Worm (Caenorhabditis elegans) whole organism, young adult: ENCODE data around the gene snrp-200.

Experiments used
- B0019.2 ChIP-seq: fragments of 200-800 bp; sonication (Bioruptor generic); conservative IDR thresholded peaks from 2 replicates; pipeline ENCODE4 v1.3.6; 2022; ENCODE audit warnings: missing genetic modification reagents, missing genetic modification characterization, missing compliant biosample characterization
- C06A6.2 ChIP-seq: fragments of 200-800 bp; sonication (Bioruptor generic); conservative IDR thresholded peaks from 2 replicates; pipeline ENCODE4 v1.3.6; 2022; ENCODE audit warnings: missing genetic modification characterization, missing compliant biosample characterization
- D2030.7 ChIP-seq: fragments of 200-800 bp; sonication (Bioruptor generic); IDR thresholded peaks from 2 replicates; pipeline ENCODE4 v1.3.6; 2022; ENCODE audit warnings: missing genetic modification reagents, missing genetic modification characterization, missing compliant biosample characterization
- F10E7.11 ChIP-seq: sonication (generic microtip); optimal IDR thresholded peaks from 2 replicates; lab custom pipeline; 2017; ENCODE audit warnings: mild to moderate bottlenecking, missing genetic modification characterization, moderate library complexity, missing compliant biosample characterization
- F22D6.2 ChIP-seq: sonication (generic microtip); optimal IDR thresholded peaks from 2 replicates; lab custom pipeline; 2016; ENCODE audit warnings: mild to moderate bottlenecking, missing genetic modification characterization, missing compliant biosample characterization
- F23B12.7 ChIP-seq: sonication (generic microtip); optimal IDR thresholded peaks from 2 replicates; lab custom pipeline; 2017; ENCODE audit warnings: missing genetic modification characterization, mild to moderate bottlenecking, missing compliant biosample characterization, antibody characterized with exemption, moderate library complexity; ENCODE audit not compliant: insufficient read depth
- F33H1.4 ChIP-seq: fragments of 200-800 bp; sonication (Bioruptor generic); IDR thresholded peaks from 2 replicates; pipeline ENCODE4 v1.3.6; 2022; ENCODE audit warnings: missing genetic modification reagents, missing genetic modification characterization, missing compliant biosample characterization
- F37B4.10 ChIP-seq: fragments of 200-800 bp; sonication (Bioruptor generic); IDR thresholded peaks from 2 replicates; pipeline ENCODE4 v1.3.6; 2022; ENCODE audit warnings: missing genetic modification characterization, missing compliant biosample characterization
- F55B11.4 ChIP-seq: sonication (generic microtip); optimal IDR thresholded peaks from 2 replicates; lab custom pipeline; 2016; ENCODE audit warnings: missing compliant biosample characterization, missing genetic modification characterization, borderline replicate concordance; ENCODE audit not compliant: insufficient read depth
- F57C9.4 ChIP-seq: sonication (generic microtip); optimal IDR thresholded peaks from 2 replicates; lab custom pipeline; 2017; ENCODE audit warnings: mild to moderate bottlenecking, missing genetic modification characterization, missing compliant biosample characterization
- T26A5.8 ChIP-seq: sonication (generic microtip); optimal IDR thresholded peaks from 2 replicates; lab custom pipeline; 2016; ENCODE audit warnings: missing genetic modification characterization, missing compliant biosample characterization
- Y56A3A.18 ChIP-seq: fragments of 200-800 bp; sonication (Bioruptor generic); IDR thresholded peaks from 2 replicates; pipeline ENCODE4 v1.3.6; 2022; ENCODE audit warnings: missing genetic modification reagents, missing genetic modification characterization, missing compliant biosample characterization
- Y79H2A.3 ChIP-seq: fragments of 200-800 bp; sonication (Bioruptor generic); conservative IDR thresholded peaks from 2 replicates; pipeline ENCODE4 v1.3.6; 2022; ENCODE audit warnings: missing genetic modification reagents, missing genetic modification characterization, missing compliant biosample characterization
- Y95B8A.8 ChIP-seq: fragments of 200-800 bp; sonication (Bioruptor generic); IDR thresholded peaks from 2 replicates; pipeline ENCODE4 v1.3.6; 2022; ENCODE audit warnings: missing genetic modification reagents, missing genetic modification characterization, missing compliant biosample characterization
- ama-1 ChIP-seq, 3 experiments: fragments of 150-350 bp in 1 of 3; sonication (generic microtip) in 2 of 3; optimal IDR thresholded peaks; 2 replicates each; lab custom pipeline; 2014 to 2018; ENCODE audit warnings: missing biosample characterization in 2 of 3, missing genetic modification characterization in 2 of 3, missing genetic modification reagents in 2 of 3
- atf-7 ChIP-seq: sonication (generic microtip); optimal IDR thresholded peaks from 2 replicates; lab custom pipeline; 2017; ENCODE audit warnings: mild to moderate bottlenecking, missing genetic modification characterization, missing compliant biosample characterization
- attf-5 ChIP-seq: fragments of 200-800 bp; sonication (Bioruptor generic); optimal IDR thresholded peaks from 2 replicates; lab custom pipeline; 2018; ENCODE audit warnings: mild to moderate bottlenecking, missing genetic modification characterization, missing compliant biosample characterization
- ccch-3 ChIP-seq: fragments of 200-800 bp; sonication (Bioruptor generic); optimal IDR thresholded peaks from 2 replicates; lab custom pipeline; 2018; ENCODE audit warnings: mild to moderate bottlenecking, missing genetic modification characterization, missing compliant biosample characterization
- cebp-2 ChIP-seq: fragments of 200-800 bp; sonication (Bioruptor generic); IDR thresholded peaks from 2 replicates; pipeline ENCODE4 v1.3.6; 2022; ENCODE audit warnings: missing genetic modification characterization, missing compliant biosample characterization
- ceh-100 ChIP-seq: fragments of 200-800 bp; sonication (Bioruptor generic); IDR thresholded peaks from 2 replicates; pipeline ENCODE4 v1.3.6; 2022; ENCODE audit warnings: missing genetic modification reagents, missing genetic modification characterization, missing compliant biosample characterization
- ceh-27 ChIP-seq: fragments of 200-800 bp; sonication (Bioruptor generic); optimal IDR thresholded peaks from 2 replicates; lab custom pipeline; 2018; ENCODE audit warnings: mild to moderate bottlenecking, missing genetic modification characterization, moderate library complexity, missing compliant biosample characterization
- ceh-40 ChIP-seq: fragments of 200-800 bp; sonication (Bioruptor generic); IDR thresholded peaks from 2 replicates; pipeline ENCODE4 v1.3.6; 2022; ENCODE audit warnings: missing genetic modification characterization, missing compliant biosample characterization
- ceh-58 ChIP-seq: fragments of 200-800 bp; sonication (Bioruptor generic); IDR thresholded peaks from 2 replicates; pipeline ENCODE4 v1.3.6; 2022; ENCODE audit warnings: missing genetic modification characterization, missing compliant biosample characterization
- ceh-79 ChIP-seq: sonication (generic microtip); optimal IDR thresholded peaks from 2 replicates; lab custom pipeline; 2017; ENCODE audit warnings: mild to moderate bottlenecking, missing genetic modification characterization, missing compliant biosample characterization
- ceh-91 ChIP-seq: fragments of 200-800 bp; sonication (Bioruptor generic); IDR thresholded peaks from 2 replicates; pipeline ENCODE4 v1.3.6; 2022; ENCODE audit warnings: missing genetic modification reagents, missing genetic modification characterization, missing compliant biosample characterization
- dpff-1 ChIP-seq: sonication (generic microtip); optimal IDR thresholded peaks from 2 replicates; lab custom pipeline; 2017; ENCODE audit warnings: mild to moderate bottlenecking, missing genetic modification characterization, missing compliant biosample characterization
- dpl-1 ChIP-seq: fragments of 150-350 bp; optimal IDR thresholded peaks from 2 replicates; lab custom pipeline; 2014; ENCODE audit warnings: missing biosample characterization, missing genetic modification reagents, missing genetic modification characterization
- ekl-4 ChIP-seq: fragments of 200-800 bp; sonication (Bioruptor generic); IDR thresholded peaks from 2 replicates; pipeline ENCODE4 v1.3.6; 2022; ENCODE audit warnings: missing genetic modification reagents, missing genetic modification characterization, missing compliant biosample characterization
- hmg-1.2 ChIP-seq: fragments of 200-800 bp; sonication (Bioruptor generic); IDR thresholded peaks from 2 replicates; pipeline ENCODE4 v1.3.6; 2022; ENCODE audit warnings: missing genetic modification reagents, missing genetic modification characterization, missing compliant biosample characterization
- hrde-1 ChIP-seq: sonication (generic microtip); optimal IDR thresholded peaks from 2 replicates; lab custom pipeline; 2016; ENCODE audit warnings: missing genetic modification characterization, mild to moderate bottlenecking, missing compliant biosample characterization, moderate library complexity, missing genotype, missing genetic modification reagents, borderline replicate concordance
- lag-1 ChIP-seq: fragments of 200-800 bp; sonication (Bioruptor generic); IDR thresholded peaks from 2 replicates; pipeline ENCODE4 v1.3.6; 2022; ENCODE audit warnings: missing genetic modification reagents, missing genetic modification characterization, missing compliant biosample characterization
- let-526 ChIP-seq: fragments of 200-800 bp; sonication (Bioruptor generic); IDR thresholded peaks from 2 replicates; pipeline ENCODE4 v1.3.6; 2022; ENCODE audit warnings: missing genetic modification reagents, missing genetic modification characterization, missing compliant biosample characterization
- let-607 ChIP-seq, 2 experiments: fragments of 200-800 bp in 1 of 2; sonication (Bioruptor generic) in 1 of 2; sonication (generic microtip) in 1 of 2; optimal IDR thresholded peaks; 2 replicates each; lab custom pipeline; 2016 to 2018; ENCODE audit warnings: mild to moderate bottlenecking in 2 of 2, missing compliant biosample characterization in 2 of 2, missing genetic modification characterization in 2 of 2, moderate library complexity in 2 of 2, missing genotype in 1 of 2
- lin-26 ChIP-seq: fragments of 200-800 bp; sonication (Bioruptor generic); IDR thresholded peaks from 2 replicates; pipeline ENCODE4 v1.3.6; 2022; ENCODE audit warnings: missing genetic modification reagents, missing genetic modification characterization, missing compliant biosample characterization
- madf-3 ChIP-seq: fragments of 200-800 bp; sonication (Bioruptor generic); IDR thresholded peaks from 2 replicates; pipeline ENCODE4 v1.3.6; 2022; ENCODE audit warnings: missing genetic modification reagents, missing genetic modification characterization, missing compliant biosample characterization
- nfya-1 ChIP-seq: sonication (generic microtip); optimal IDR thresholded peaks from 2 replicates; lab custom pipeline; 2017; ENCODE audit warnings: antibody characterized with exemption, missing compliant biosample characterization, missing genetic modification characterization, borderline replicate concordance; ENCODE audit not compliant: insufficient read depth
- nfyb-1 ChIP-seq: fragments of 200-800 bp; sonication (Bioruptor generic); IDR thresholded peaks from 2 replicates; pipeline ENCODE4 v1.3.6; 2022; ENCODE audit warnings: missing genetic modification reagents, missing genetic modification characterization, missing compliant biosample characterization
- nhr-27 ChIP-seq: fragments of 200-800 bp; sonication (Bioruptor generic); optimal IDR thresholded peaks from 2 replicates; lab custom pipeline; 2018; ENCODE audit warnings: mild to moderate bottlenecking, missing genetic modification characterization, moderate library complexity, missing compliant biosample characterization
- pbrm-1 ChIP-seq: fragments of 200-800 bp; sonication (Bioruptor generic); IDR thresholded peaks from 2 replicates; pipeline ENCODE4 v1.3.6; 2022; ENCODE audit warnings: missing genetic modification reagents, missing genetic modification characterization, missing compliant biosample characterization
- pha-4 ChIP-seq: fragments of 150-350 bp; sonication (generic microtip); optimal IDR thresholded peaks from 2 replicates; lab custom pipeline; 2014; ENCODE audit warnings: missing biosample characterization, missing genetic modification reagents, missing genetic modification characterization
- rcor-1 ChIP-seq: fragments of 200-800 bp; sonication (Bioruptor generic); IDR thresholded peaks from 2 replicates; pipeline ENCODE4 v1.3.6; 2022; ENCODE audit warnings: missing genetic modification reagents, missing genetic modification characterization, missing compliant biosample characterization
- rec-8 ChIP-seq, 2 experiments: sonication (generic microtip); optimal IDR thresholded peaks; 2 replicates each; lab custom pipeline; 2016; ENCODE audit warnings: mild to moderate bottlenecking in 2 of 2, missing genetic modification characterization in 2 of 2, missing genetic modification reagents in 2 of 2, missing genotype in 2 of 2, missing biosample characterization in 1 of 2, missing compliant biosample characterization in 1 of 2, moderate library complexity in 1 of 2
- sea-2 ChIP-seq: fragments of 200-800 bp; sonication (Bioruptor generic); IDR thresholded peaks from 2 replicates; pipeline ENCODE4 v1.3.6; 2022; ENCODE audit warnings: missing genetic modification characterization, missing compliant biosample characterization
- snpc-1.1 ChIP-seq: sonication (generic microtip); optimal IDR thresholded peaks from 2 replicates; lab custom pipeline; 2017; ENCODE audit warnings: missing genetic modification characterization, mild to moderate bottlenecking, missing compliant biosample characterization, antibody characterized with exemption, moderate library complexity, missing genotype, missing genetic modification reagents; ENCODE audit not compliant: insufficient read depth
- snpc-1.3 ChIP-seq: sonication (generic microtip); optimal IDR thresholded peaks from 2 replicates; lab custom pipeline; 2017; ENCODE audit warnings: missing genetic modification characterization, mild to moderate bottlenecking, missing compliant biosample characterization, antibody characterized with exemption, moderate library complexity, missing genotype, missing genetic modification reagents; ENCODE audit not compliant: insufficient read depth
- sptf-2 ChIP-seq: fragments of 200-800 bp; sonication (Bioruptor generic); optimal IDR thresholded peaks from 2 replicates; lab custom pipeline; 2018; ENCODE audit warnings: mild to moderate bottlenecking, missing genetic modification characterization, missing compliant biosample characterization
- ztf-18 ChIP-seq: sonication (generic microtip); optimal IDR thresholded peaks from 2 replicates; lab custom pipeline; 2016; ENCODE audit warnings: missing genotype, mild to moderate bottlenecking, missing genetic modification characterization, missing compliant biosample characterization
- ztf-28 ChIP-seq: fragments of 200-800 bp; sonication (Bioruptor generic); IDR thresholded peaks from 2 replicates; pipeline ENCODE4 v1.3.6; 2022; ENCODE audit warnings: missing genetic modification reagents, missing genetic modification characterization, missing compliant biosample characterization

The snrp-200 gene

DNA sequence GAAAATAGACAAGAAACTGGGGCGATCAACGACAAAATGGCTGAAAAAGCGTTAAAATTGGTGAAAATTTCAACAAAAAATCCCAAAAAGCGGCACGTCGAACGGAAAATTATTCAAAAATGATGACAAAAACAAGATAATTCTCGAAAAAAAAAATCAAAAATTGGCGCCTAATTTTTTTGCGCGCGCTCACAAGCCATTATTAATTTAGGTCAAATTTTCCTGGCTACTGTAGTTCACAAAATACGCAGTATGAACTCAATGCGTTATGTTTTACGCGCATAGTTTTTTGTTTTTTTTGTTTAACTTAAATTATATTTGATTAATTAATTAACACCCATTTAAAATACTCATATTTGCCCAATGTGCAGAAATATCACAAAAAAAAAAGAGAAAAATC lies 2.6 kb upstream of the snrp-200 start (continued):
- TF ChIP-seq Y79H2A.3 (GFP tag; lab: Robert Waterston, UW) (peak; percentile 78; the same call in 1 of the 2 replicates), snpc-1.3 (peak; percentile 75), ceh-79 (tag; lab: Kevin White, UChicago) (no peak), ceh-100 (peak; percentile 57; the same call in 1 of the 2 replicates), T26A5.8 (tag; lab: Kevin White, UChicago) (no peak), atf-7 (tag; lab: Kevin White, UChicago) (no peak), F57C9.4 (tag; lab: Kevin White, UChicago) (no peak), let-607 (tag; optimal IDR thresholded peaks at IDR 0.05; lab: Kevin White, UChicago) (no peak), sea-2 (GFP tag; lab: Robert Waterston, UW) (no peak), D2030.7 (GFP tag; lab: Robert Waterston, UW) (peak; percentile 95), ccch-3 (GFP tag; lab: Kevin White, UChicago) (no peak), lin-26 (GFP tag; lab: Robert Waterston, UW) (no peak), nfyb-1 (GFP tag; lab: Robert Waterston, UW) (no peak), ceh-58 (GFP tag; lab: Robert Waterston, UW) (no peak), Y95B8A.8 (GFP tag; lab: Robert Waterston, UW) (peak; percentile 91), dpl-1 (peak; percentile 93), F33H1.4 (GFP tag; lab: Robert Waterston, UW) (peak; percentile 85), ekl-4 (peak; percentile 61), lag-1 (no peak), let-526 (no peak), C06A6.2 (no peak), ceh-91 (GFP tag; lab: Robert Waterston, UW) (peak; percentile 96), ceh-27 (GFP tag; lab: Kevin White, UChicago) (no peak), pha-4 (no peak), dpff-1 (tag; lab: Kevin White, UChicago) (no peak), hrde-1 (tag; lab: Kevin White, UChicago) (peak; percentile 37), F10E7.11 (tag; lab: Kevin White, UChicago) (no peak), snpc-1.1 (tag; lab: Kevin White, UChicago) (peak; percentile 74), B0019.2 (GFP tag; lab: Robert Waterston, UW) (peak; percentile 85), F22D6.2 (tag; lab: Kevin White, UChicago) (no peak), nhr-27 (tag; lab: Kevin White, UChicago) (no peak), cebp-2 (GFP tag; lab: Robert Waterston, UW) (no peak), ama-1 (optimal IDR thresholded peaks at IDR 0.05; lab: Kevin White, UChicago) (no peak), ama-1 (GFP tag; optimal IDR thresholded peaks at IDR 0.05; lab: Kevin White, UChicago) (no peak), pbrm-1 (no peak), F55B11.4 (tag; lab: Kevin White, UChicago) (no peak), ztf-18 (tag; lab: Kevin White, UChicago) (no peak), F23B12.7 (tag; lab: Kevin White, UChicago) (no peak), ztf-28 (GFP tag; lab: Robert Waterston, UW) (no peak), sptf-2 (GFP tag; lab: Kevin White, UChicago) (no peak), rcor-1 (peak; percentile 78), attf-5 (no peak), rec-8 (tag; optimal IDR thresholded peaks at IDR 0.05; lab: Kevin White, UChicago) (no peak), Y56A3A.18 (no peak), hmg-1.2 (peak; percentile 56; the same call in 1 of the 2 replicates), F37B4.10 (GFP tag; lab: Robert Waterston, UW) (no peak), ceh-40 (no peak), nfya-1 (tag; lab: Kevin White, UChicago) (no peak), madf-3 (GFP tag; lab: Robert Waterston, UW) (peak; percentile 83; the same call in 1 of the 2 replicates)
